Fruit fly (Drosophila melanogaster) whole organism, embryonic: ENCODE data around the gene CG12194.

Source experiments
- ATbp ChIP-seq: fragments of 200-800 bp; sonication (Bioruptor generic); optimal IDR thresholded peaks from 2 replicates; lab custom pipeline; 2017; ENCODE audit warnings: missing biosample characterization, mild to moderate bottlenecking, missing genetic modification characterization, missing genetic modification reagents
- CG10209 ChIP-seq: fragments of 200-800 bp; sonication (Bioruptor generic); optimal IDR thresholded peaks from 3 replicates; lab custom pipeline; 2017; ENCODE audit warnings: missing biosample characterization, mild to moderate bottlenecking, missing genetic modification characterization, missing genetic modification reagents
- CG11247 ChIP-seq: fragments of 200-800 bp; sonication (Bioruptor generic); IDR thresholded peaks from 2 replicates; pipeline ENCODE4 v1.3.6; 2022; ENCODE audit warnings: missing biosample characterization, missing genetic modification characterization
- CG12299 ChIP-seq: fragments of 200-800 bp; sonication (Bioruptor generic); optimal IDR thresholded peaks from 2 replicates; lab custom pipeline; 2018; ENCODE audit warnings: missing biosample characterization, mild to moderate bottlenecking, missing genetic modification characterization
- CG1529 ChIP-seq: fragments of 200-800 bp; sonication (Bioruptor generic); optimal IDR thresholded peaks from 3 replicates; lab custom pipeline; 2018; ENCODE audit warnings: missing biosample characterization, missing genetic modification characterization
- CG16779 ChIP-seq: fragments of 200-800 bp; sonication (Bioruptor generic); IDR thresholded peaks from 2 replicates; pipeline ENCODE4 v1.3.6; 2022; ENCODE audit warnings: missing biosample characterization, missing genetic modification characterization
- CG17829 ChIP-seq: fragments of 200-800 bp; optimal IDR thresholded peaks from 2 replicates; lab custom pipeline; 2019; ENCODE audit warnings: missing biosample characterization, mild to moderate bottlenecking, missing genetic modification characterization, moderate library complexity
- CG18011 ChIP-seq: fragments of 200-800 bp; sonication (Bioruptor generic); optimal IDR thresholded peaks from 2 replicates; lab custom pipeline; 2017; ENCODE audit warnings: missing biosample characterization, missing genetic modification characterization, mild to moderate bottlenecking, moderate library complexity, missing genotype
- CG18476 ChIP-seq: fragments of 200-800 bp; sonication (Bioruptor generic); optimal IDR thresholded peaks from 2 replicates; lab custom pipeline; 2016; ENCODE audit warnings: missing biosample characterization, mild to moderate bottlenecking, missing genetic modification characterization
- CG31388 ChIP-seq: fragments of 200-800 bp; sonication (Bioruptor generic); optimal IDR thresholded peaks from 2 replicates; lab custom pipeline; 2016; ENCODE audit warnings: missing biosample characterization, missing genetic modification characterization
- CG34422 ChIP-seq: fragments of 200-800 bp; sonication (Bioruptor generic); IDR thresholded peaks from 3 replicates; pipeline ENCODE4 v1.3.6; 2022; ENCODE audit warnings: missing biosample characterization, missing genetic modification characterization
- CG3847 ChIP-seq: fragments of 200-800 bp; sonication (Bioruptor generic); IDR thresholded peaks from 2 replicates; pipeline ENCODE4 v1.3.6; 2022; ENCODE audit warnings: missing biosample characterization, missing genetic modification characterization
- CG8944 ChIP-seq: fragments of 200-800 bp; sonication (Bioruptor generic); optimal IDR thresholded peaks from 3 replicates; lab custom pipeline; 2016; ENCODE audit warnings: missing biosample characterization, missing genetic modification characterization
- CG9215 ChIP-seq: fragments of 200-800 bp; sonication (Bioruptor generic); IDR thresholded peaks from 2 replicates; pipeline ENCODE4 v1.3.6; 2022; ENCODE audit warnings: missing biosample characterization, missing genetic modification characterization
- CTCF ChIP-seq: fragments of 200-800 bp; sonication (Bioruptor generic); optimal IDR thresholded peaks from 2 replicates; lab custom pipeline; 2017; ENCODE audit warnings: missing biosample characterization, mild to moderate bottlenecking, missing genetic modification characterization, moderate library complexity
- Camta ChIP-seq: fragments of 200-800 bp; sonication (Bioruptor generic); optimal IDR thresholded peaks from 2 replicates; lab custom pipeline; 2016; ENCODE audit warnings: missing biosample characterization, missing genetic modification characterization
- Dbx ChIP-seq: fragments of 200-800 bp; sonication (Bioruptor generic); IDR thresholded peaks from 3 replicates; pipeline ENCODE4 v1.3.6; 2022; ENCODE audit warnings: missing biosample characterization, missing genetic modification characterization
- Hmr ChIP-seq: fragments of 200-800 bp; sonication (Bioruptor generic); optimal IDR thresholded peaks from 3 replicates; lab custom pipeline; 2017; ENCODE audit warnings: mild to moderate bottlenecking, missing biosample characterization, missing genetic modification reagents, missing genetic modification characterization
- Hmx ChIP-seq: fragments of 200-800 bp; sonication (Bioruptor generic); optimal IDR thresholded peaks from 2 replicates; lab custom pipeline; 2016; ENCODE audit warnings: missing biosample characterization, missing genetic modification characterization
- Med ChIP-seq: fragments of 200-800 bp; sonication (Bioruptor generic); peaks from one replicate; lab custom pipeline; 2016; ENCODE audit warnings: missing biosample characterization, missing genetic modification characterization, mild to moderate bottlenecking, inconsistent platforms, moderate library complexity
- Oaz ChIP-seq: fragments of 200-800 bp; sonication (Bioruptor generic); IDR thresholded peaks from 2 replicates; pipeline ENCODE4 v1.3.6; 2022; ENCODE audit warnings: missing biosample characterization, missing genetic modification characterization
- PHDP ChIP-seq: fragments of 200-800 bp; sonication (Bioruptor generic); optimal IDR thresholded peaks from 3 replicates; lab custom pipeline; 2018; ENCODE audit warnings: missing biosample characterization, mild to moderate bottlenecking, missing genetic modification characterization, moderate library complexity
- Sox100B ChIP-seq: fragments of 200-800 bp; sonication (Bioruptor generic); optimal IDR thresholded peaks from 3 replicates; lab custom pipeline; 2018; ENCODE audit warnings: missing biosample characterization, mild to moderate bottlenecking, missing genetic modification characterization
- Sry-β ChIP-seq: fragments of 200-800 bp; sonication (Bioruptor generic); optimal IDR thresholded peaks from 2 replicates; lab custom pipeline; 2018; ENCODE audit warnings: missing biosample characterization, mild to moderate bottlenecking, missing genetic modification characterization, moderate library complexity
- Trl ChIP-seq, 3 experiments: fragments of >200 bp in 2 of 3; fragments of 200-800 bp in 1 of 3; sonication (Bioruptor generic) in 1 of 3; optimal IDR thresholded peaks; 2 replicates in 1 of 3; 3 replicates in 2 of 3; lab custom pipeline; 2016 to 2017; ENCODE audit warnings: missing biosample characterization in 1 of 3, missing genetic modification characterization in 1 of 3
- aop ChIP-seq: fragments of 200-800 bp; sonication (Bioruptor generic); IDR thresholded peaks from 2 replicates; pipeline ENCODE4 v1.3.6; 2022; ENCODE audit warnings: missing biosample characterization, missing genetic modification characterization
- cad ChIP-seq: fragments of >200 bp; optimal IDR thresholded peaks from 2 replicates; lab custom pipeline; 2017; ENCODE audit warnings: missing biosample characterization, missing genetic modification characterization
- dati ChIP-seq: fragments of 200-800 bp; sonication (Bioruptor generic); IDR thresholded peaks from 2 replicates; pipeline ENCODE4 v1.3.6; 2022; ENCODE audit warnings: missing biosample characterization, missing genetic modification characterization
- dm ChIP-seq: fragments of 200-800 bp; sonication (Bioruptor generic); optimal IDR thresholded peaks from 3 replicates; lab custom pipeline; 2016; ENCODE audit warnings: missing biosample characterization, missing genetic modification characterization
- ems ChIP-seq: fragments of 200-800 bp; sonication (Bioruptor generic); optimal IDR thresholded peaks from 3 replicates; lab custom pipeline; 2016; ENCODE audit warnings: missing biosample characterization, missing genetic modification characterization
- fd102C ChIP-seq: fragments of 200-800 bp; sonication (Bioruptor generic); optimal IDR thresholded peaks from 2 replicates; lab custom pipeline; 2018; ENCODE audit warnings: missing biosample characterization, mild to moderate bottlenecking, missing genetic modification characterization, moderate library complexity
- gcm2 ChIP-seq: fragments of 200-800 bp; sonication (Bioruptor generic); optimal IDR thresholded peaks from 2 replicates; lab custom pipeline; 2016; ENCODE audit warnings: missing biosample characterization, missing genetic modification characterization
- ind ChIP-seq: fragments of 200-800 bp; sonication (Bioruptor generic); optimal IDR thresholded peaks from 3 replicates; lab custom pipeline; 2016; ENCODE audit warnings: missing biosample characterization, missing genetic modification characterization
- jing ChIP-seq: fragments of 200-800 bp; sonication (Bioruptor generic); optimal IDR thresholded peaks from 2 replicates; lab custom pipeline; 2018; ENCODE audit warnings: missing biosample characterization, mild to moderate bottlenecking, missing genetic modification characterization
- klu ChIP-seq: fragments of 200-800 bp; sonication (Bioruptor generic); IDR thresholded peaks from 2 replicates; pipeline ENCODE4 v1.3.6; 2022; ENCODE audit warnings: missing biosample characterization, missing genetic modification characterization
- lilli ChIP-seq: fragments of 200-800 bp; sonication (Bioruptor generic); optimal IDR thresholded peaks from 3 replicates; lab custom pipeline; 2016; ENCODE audit warnings: missing biosample characterization, missing genetic modification characterization
- luna ChIP-seq: fragments of 200-800 bp; sonication (Bioruptor generic); optimal IDR thresholded peaks from 2 replicates; lab custom pipeline; 2016; ENCODE audit warnings: missing biosample characterization, missing genetic modification characterization
- nau ChIP-seq: fragments of 200-800 bp; sonication (Bioruptor generic); optimal IDR thresholded peaks from 3 replicates; lab custom pipeline; 2017; ENCODE audit warnings: missing biosample characterization, mild to moderate bottlenecking, missing genetic modification characterization, missing genetic modification reagents
- pho ChIP-seq: fragments of 200-800 bp; sonication (Bioruptor generic); optimal IDR thresholded peaks from 2 replicates; lab custom pipeline; 2016; ENCODE audit warnings: missing biosample characterization, missing genetic modification characterization
- pum ChIP-seq: fragments of 200-800 bp; sonication (Bioruptor generic); optimal IDR thresholded peaks from 2 replicates; lab custom pipeline; 2016; ENCODE audit warnings: missing biosample characterization, missing genetic modification characterization
- ranshi ChIP-seq: fragments of 200-800 bp; sonication (Bioruptor generic); IDR thresholded peaks from 2 replicates; pipeline ENCODE4 v1.3.6; 2022; ENCODE audit warnings: missing biosample characterization, missing genetic modification characterization
- repo ChIP-seq: fragments of 200-800 bp; sonication (Bioruptor generic); optimal IDR thresholded peaks from 2 replicates; lab custom pipeline; 2016; ENCODE audit warnings: missing biosample characterization, missing genetic modification characterization
- tap ChIP-seq: fragments of 200-800 bp; optimal IDR thresholded peaks from 3 replicates; lab custom pipeline; 2019; ENCODE audit warnings: missing biosample characterization, mild to moderate bottlenecking, missing genetic modification characterization, moderate library complexity
- usp ChIP-seq: fragments of >200 bp; optimal IDR thresholded peaks from 2 replicates; lab custom pipeline; 2017; ENCODE audit warnings: missing biosample characterization, missing genetic modification characterization
- vnd ChIP-seq: fragments of 200-800 bp; sonication (Bioruptor generic); IDR thresholded peaks from 3 replicates; pipeline ENCODE4 v1.3.6; 2022; ENCODE audit warnings: missing biosample characterization, missing genetic modification characterization; ENCODE audit not compliant: partially characterized antibody

CG12194 gene

dm6 chr2L:4850356-4850755 is 12.2 kb downstream of the CG12194 start, which contains the start of the genes mRpS2 and Mon1 (continued):
- peak; percentile 88 for TF ChIP-seq Oaz
- peak; percentile 57 for TF ChIP-seq dm (GFP tag; lab: Kevin White, UChicago)
- TF ChIP-seq CG9215 (GFP tag; lab: Robert Waterston, UW): peak; percentile 92
- peak; percentile 97 for TF ChIP-seq Dbx (GFP tag; lab: Robert Waterston, UW)
- TF ChIP-seq klu: peak; percentile 89
- TF ChIP-seq aop: peak; percentile 82
- peak; percentile 58 for TF ChIP-seq gcm2 (GFP tag; lab: Kevin White, UChicago)
- 0 out of 2 replicates have a peak, but pooled peaks have one; percentile 63 for TF ChIP-seq CG16779
- peak; percentile 71 for TF ChIP-seq pho (GFP tag; lab: Kevin White, UChicago)
- peak; percentile 45 for TF ChIP-seq Sry-β
- TF ChIP-seq cad (GFP tag; lab: Kevin White, UChicago): no peak
- peak; percentile 98 for TF ChIP-seq CG34422 (GFP tag; lab: Robert Waterston, UW)
- TF ChIP-seq CTCF (GFP tag; lab: Kevin White, UChicago): peak; percentile 37
- peak; percentile 24 for TF ChIP-seq Hmx (GFP tag; lab: Kevin White, UChicago)
- TF ChIP-seq repo (GFP tag; lab: Kevin White, UChicago): peak; percentile 54
- TF ChIP-seq ranshi: peak; percentile 96
- TF ChIP-seq CG18011 (GFP tag; lab: Kevin White, UChicago): peak; percentile 87
- peak; percentile 97 for TF ChIP-seq Hmr (GFP tag; lab: Kevin White, UChicago)
- no peak for TF ChIP-seq vnd (GFP tag; lab: Robert Waterston, UW)
- no peak for TF ChIP-seq usp
- peak; percentile 89 for TF ChIP-seq ATbp (GFP tag; lab: Kevin White, UChicago)
- TF ChIP-seq CG3847: peak; percentile 96
- peak; percentile 78 for TF ChIP-seq CG31388 (GFP tag; lab: Kevin White, UChicago)
- TF ChIP-seq CG10209 (GFP tag; lab: Kevin White, UChicago): peak; percentile 94
- peak; percentile 92 for TF ChIP-seq dati (GFP tag; lab: Robert Waterston, UW)
- TF ChIP-seq luna (GFP tag; lab: Kevin White, UChicago): peak; percentile 34
- peak; percentile 65 for TF ChIP-seq fd102C
- TF ChIP-seq nau: no peak
- peak; percentile 94 for TF ChIP-seq tap (tag; lab: Kevin White, UChicago)
- TF ChIP-seq Sox100B (GFP tag; lab: Kevin White, UChicago): peak; percentile 90
- peak; percentile 96 for TF ChIP-seq Med
- peak; percentile 97 for TF ChIP-seq CG17829 (tag; lab: Kevin White, UChicago)
- TF ChIP-seq lilli (GFP tag; lab: Kevin White, UChicago): peak; percentile 93
- TF ChIP-seq CG11247: peak; percentile 95
- TF ChIP-seq pum (GFP tag; lab: Kevin White, UChicago): peak; percentile 77
- TF ChIP-seq PHDP (tag; lab: Kevin White, UChicago): peak; percentile 98
- TF ChIP-seq Trl (optimal IDR thresholded peaks at IDR 0.05; lab: Kevin White, UChicago): no peak
- TF ChIP-seq Trl (GFP tag; optimal IDR thresholded peaks at IDR 0.05; lab: Kevin White, UChicago): peak; percentile 87
- TF ChIP-seq ind (GFP tag; lab: Kevin White, UChicago): peak; percentile 97
- TF ChIP-seq CG8944 (GFP tag; lab: Kevin White, UChicago): peak; percentile 69
- TF ChIP-seq CG12299 (tag; lab: Kevin White, UChicago): peak; percentile 91
- TF ChIP-seq ems (GFP tag; lab: Kevin White, UChicago): peak; percentile 83
- peak; percentile 88 for TF ChIP-seq CG18476
- TF ChIP-seq jing (GFP tag; lab: Kevin White, UChicago): no peak
- peak; percentile 83 for TF ChIP-seq CG1529 (GFP tag; lab: Kevin White, UChicago)
- peak; percentile 75 for TF ChIP-seq Camta
